Worm (Caenorhabditis elegans) whole organism, late embryonic: Measurements from ENCODE around the gene gcy-22.

Source experiments
- C08G9.2 ChIP-seq: sonication (generic microtip); optimal IDR thresholded peaks from 2 replicates; lab custom pipeline; 2016; ENCODE audit warnings: mild to moderate bottlenecking, missing genetic modification characterization, moderate library complexity, missing compliant biosample characterization
- C38D4.7 ChIP-seq: fragments of 200-800 bp; sonication (Bioruptor generic); optimal IDR thresholded peaks from 2 replicates; lab custom pipeline; 2018; ENCODE audit warnings: mild to moderate bottlenecking, missing genetic modification characterization, moderate library complexity, missing compliant biosample characterization
- F13H6.1 ChIP-seq: sonication (generic microtip); optimal IDR thresholded peaks from 2 replicates; lab custom pipeline; 2016; ENCODE audit warnings: missing genetic modification characterization, missing compliant biosample characterization
- K02D7.2 ChIP-seq: sonication (generic microtip); optimal IDR thresholded peaks from 2 replicates; lab custom pipeline; 2017; ENCODE audit warnings: mild to moderate bottlenecking, missing genetic modification characterization, missing compliant biosample characterization
- K09A11.1 ChIP-seq: sonication (generic microtip); optimal IDR thresholded peaks from 2 replicates; lab custom pipeline; 2017; ENCODE audit warnings: antibody characterized with exemption, mild to moderate bottlenecking, missing genetic modification characterization, missing compliant biosample characterization; ENCODE audit not compliant: insufficient read depth
- T23F11.4 ChIP-seq: fragments of 200-800 bp; sonication (Bioruptor generic); optimal IDR thresholded peaks from 2 replicates; lab custom pipeline; 2018; ENCODE audit warnings: mild to moderate bottlenecking, missing genetic modification characterization, missing compliant biosample characterization
- ahr-1 ChIP-seq: sonication (generic microtip); optimal IDR thresholded peaks from 2 replicates; lab custom pipeline; 2016; ENCODE audit warnings: missing genetic modification characterization, missing compliant biosample characterization
- ama-1 ChIP-seq: fragments of 150-350 bp; optimal IDR thresholded peaks from 2 replicates; lab custom pipeline; 2014
- ceh-14 ChIP-seq: sonication (generic microtip); optimal IDR thresholded peaks from 2 replicates; lab custom pipeline; 2016; ENCODE audit warnings: missing genotype, missing genetic modification characterization, missing compliant biosample characterization
- ceh-19 ChIP-seq: fragments of 200-800 bp; sonication (Bioruptor generic); optimal IDR thresholded peaks from 2 replicates; lab custom pipeline; 2018; ENCODE audit warnings: mild to moderate bottlenecking, missing genetic modification characterization, missing compliant biosample characterization
- ceh-2 ChIP-seq: sonication (generic microtip); optimal IDR thresholded peaks from 2 replicates; lab custom pipeline; 2016; ENCODE audit warnings: missing genotype, missing genetic modification characterization, missing compliant biosample characterization
- ceh-24 ChIP-seq: sonication (generic microtip); optimal IDR thresholded peaks from 2 replicates; lab custom pipeline; 2016; ENCODE audit warnings: mild to moderate bottlenecking, missing genetic modification characterization, missing compliant biosample characterization
- ceh-31 ChIP-seq: sonication (generic microtip); optimal IDR thresholded peaks from 2 replicates; lab custom pipeline; 2016; ENCODE audit warnings: missing genetic modification characterization, missing compliant biosample characterization
- ceh-34 ChIP-seq: sonication (generic microtip); optimal IDR thresholded peaks from 2 replicates; lab custom pipeline; 2016; ENCODE audit warnings: mild to moderate bottlenecking, missing genetic modification characterization, missing compliant biosample characterization
- ceh-45 ChIP-seq: fragments of 200-800 bp; sonication (Bioruptor generic); IDR thresholded peaks from 2 replicates; pipeline ENCODE4 v1.3.6; 2022; ENCODE audit warnings: missing genetic modification reagents, missing genetic modification characterization, missing compliant biosample characterization
- ceh-48 ChIP-seq: sonication (generic microtip); optimal IDR thresholded peaks from 2 replicates; lab custom pipeline; 2016; ENCODE audit warnings: missing genetic modification characterization, inconsistent platforms, missing compliant biosample characterization
- che-1 ChIP-seq: sonication (generic microtip); optimal IDR thresholded peaks from 2 replicates; lab custom pipeline; 2016; ENCODE audit warnings: mild to moderate bottlenecking, missing genetic modification characterization, missing compliant biosample characterization
- dmd-4 ChIP-seq: sonication (generic microtip); optimal IDR thresholded peaks from 2 replicates; lab custom pipeline; 2016; ENCODE audit warnings: borderline replicate concordance, missing genetic modification characterization, missing compliant biosample characterization
- dve-1 ChIP-seq: sonication (generic microtip); optimal IDR thresholded peaks from 2 replicates; lab custom pipeline; 2017; ENCODE audit warnings: antibody characterized with exemption, mild to moderate bottlenecking, missing genetic modification characterization, missing compliant biosample characterization
- elt-2 ChIP-seq: sonication (generic microtip); optimal IDR thresholded peaks from 2 replicates; lab custom pipeline; 2016; ENCODE audit warnings: missing genetic modification reagents, missing genetic modification characterization, missing compliant biosample characterization
- elt-4 ChIP-seq: sonication (generic microtip); optimal IDR thresholded peaks from 2 replicates; lab custom pipeline; 2016; ENCODE audit warnings: missing genetic modification characterization, missing compliant biosample characterization
- ets-4 ChIP-seq: sonication (generic microtip); optimal IDR thresholded peaks from 2 replicates; lab custom pipeline; 2016; ENCODE audit warnings: missing genetic modification characterization, missing compliant biosample characterization
- fkh-10 ChIP-seq: fragments of 150-350 bp; optimal IDR thresholded peaks from 2 replicates; lab custom pipeline; 2014; ENCODE audit warnings: missing biosample characterization, missing genetic modification reagents, missing genetic modification characterization
- fkh-6 ChIP-seq: sonication (generic microtip); optimal IDR thresholded peaks from 2 replicates; lab custom pipeline; 2016; ENCODE audit warnings: missing genetic modification characterization, missing compliant biosample characterization
- gmeb-2 ChIP-seq: sonication (generic microtip); optimal IDR thresholded peaks from 2 replicates; lab custom pipeline; 2016; ENCODE audit warnings: missing genetic modification characterization, inconsistent platforms, missing compliant biosample characterization
- hlh-30 ChIP-seq: sonication (generic microtip); optimal IDR thresholded peaks from 2 replicates; lab custom pipeline; 2017; ENCODE audit warnings: antibody characterized with exemption, missing genetic modification characterization, missing compliant biosample characterization; ENCODE audit not compliant: insufficient read depth
- hlh-6 ChIP-seq: sonication (generic microtip); optimal IDR thresholded peaks from 2 replicates; lab custom pipeline; 2016; ENCODE audit warnings: missing genotype, missing genetic modification characterization, missing compliant biosample characterization
- hlh-8 ChIP-seq: sonication (generic microtip); optimal IDR thresholded peaks from 2 replicates; lab custom pipeline; 2016; ENCODE audit warnings: missing genotype, missing genetic modification characterization, missing compliant biosample characterization
- lim-6 ChIP-seq: sonication (generic microtip); optimal IDR thresholded peaks from 2 replicates; lab custom pipeline; 2016; ENCODE audit warnings: missing genetic modification characterization, missing compliant biosample characterization
- madf-2 ChIP-seq: sonication (generic microtip); optimal IDR thresholded peaks from 2 replicates; lab custom pipeline; 2017; ENCODE audit warnings: missing genetic modification characterization, missing compliant biosample characterization
- nfya-1 ChIP-seq: sonication (generic microtip); optimal IDR thresholded peaks from 2 replicates; lab custom pipeline; 2017; ENCODE audit warnings: missing genetic modification characterization, mild to moderate bottlenecking, missing compliant biosample characterization, antibody characterized with exemption, moderate library complexity
- nhr-11 ChIP-seq: fragments of 150-350 bp; optimal IDR thresholded peaks from 2 replicates; lab custom pipeline; 2014; ENCODE audit warnings: missing biosample characterization, missing genetic modification characterization
- nhr-232 ChIP-seq: sonication (generic microtip); optimal IDR thresholded peaks from 2 replicates; lab custom pipeline; 2016; ENCODE audit warnings: missing genetic modification characterization, missing compliant biosample characterization
- pag-3 ChIP-seq: sonication (generic microtip); optimal IDR thresholded peaks from 2 replicates; lab custom pipeline; 2016; ENCODE audit warnings: missing compliant biosample characterization, missing genetic modification characterization, borderline replicate concordance
- pha-2 ChIP-seq: sonication (generic microtip); optimal IDR thresholded peaks from 2 replicates; lab custom pipeline; 2017; ENCODE audit warnings: mild to moderate bottlenecking, missing genetic modification characterization, missing compliant biosample characterization
- pqm-1 ChIP-seq: sonication (generic microtip); optimal IDR thresholded peaks from 2 replicates; lab custom pipeline; 2016; ENCODE audit warnings: missing genetic modification characterization, missing compliant biosample characterization
- ref-2 ChIP-seq: sonication (generic microtip); optimal IDR thresholded peaks from 2 replicates; lab custom pipeline; 2016; ENCODE audit warnings: missing genetic modification characterization, missing compliant biosample characterization
- rnt-1 ChIP-seq: sonication (generic microtip); optimal IDR thresholded peaks from 2 replicates; lab custom pipeline; 2016; ENCODE audit warnings: missing genetic modification characterization, missing compliant biosample characterization
- sdc-2 ChIP-seq: sonication (generic microtip); optimal IDR thresholded peaks from 2 replicates; lab custom pipeline; 2016; ENCODE audit warnings: missing genotype, missing genetic modification characterization, missing compliant biosample characterization
- sox-2 ChIP-seq: fragments of 200-800 bp; sonication (Bioruptor generic); IDR thresholded peaks from 2 replicates; pipeline ENCODE4 v1.3.6; 2022; ENCODE audit warnings: missing genetic modification reagents, missing genetic modification characterization, missing compliant biosample characterization
- tbx-7 ChIP-seq: sonication (generic microtip); optimal IDR thresholded peaks from 2 replicates; lab custom pipeline; 2016; ENCODE audit warnings: missing genotype, missing genetic modification characterization, missing compliant biosample characterization
- ttx-3 ChIP-seq: sonication (generic microtip); optimal IDR thresholded peaks from 2 replicates; lab custom pipeline; 2016; ENCODE audit warnings: missing genetic modification reagents, missing genetic modification characterization, missing compliant biosample characterization
- unc-55 ChIP-seq: sonication (generic microtip); optimal IDR thresholded peaks from 2 replicates; lab custom pipeline; 2017; ENCODE audit warnings: missing biosample characterization, missing genetic modification reagents, missing genetic modification characterization
- zip-5 ChIP-seq: sonication (generic microtip); optimal IDR thresholded peaks from 2 replicates; lab custom pipeline; 2016; ENCODE audit warnings: missing genetic modification characterization, missing compliant biosample characterization
- ztf-16 ChIP-seq: sonication (generic microtip); optimal IDR thresholded peaks from 2 replicates; lab custom pipeline; 2017; ENCODE audit warnings: missing genetic modification characterization, missing compliant biosample characterization

gcy-22 gene

DNA sequence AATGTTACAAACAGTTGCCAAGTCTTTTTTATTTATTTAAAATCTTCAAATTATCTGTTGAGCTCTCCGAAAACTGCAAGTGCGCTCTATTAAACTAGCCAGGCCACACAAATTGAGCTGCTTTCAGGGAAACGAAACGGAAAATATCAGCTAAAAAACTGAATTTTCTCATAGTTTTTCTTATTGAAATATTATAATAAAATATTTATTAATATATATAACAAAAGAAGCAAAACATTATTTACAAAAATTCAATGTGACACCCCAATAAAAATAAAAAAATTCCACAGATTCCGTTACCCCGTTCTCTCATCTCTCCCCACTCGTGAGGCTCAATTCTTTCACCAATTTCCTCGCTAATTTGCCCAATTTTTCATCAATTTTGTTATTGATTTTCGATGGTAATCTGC lies 7.7 kb upstream of the gcy-22 start (continued):
- no peak for TF ChIP-seq dmd-4 (tag; lab: Kevin White, UChicago)
- no peak for TF ChIP-seq K09A11.1
- peak; percentile 87 for TF ChIP-seq zip-5 (tag; lab: Kevin White, UChicago)
- no peak for TF ChIP-seq hlh-6 (tag; lab: Kevin White, UChicago)
- peak; percentile 23 for TF ChIP-seq tbx-7 (tag; lab: Kevin White, UChicago)
- peak; percentile 15 for TF ChIP-seq fkh-6
- peak; percentile 58 for TF ChIP-seq hlh-8 (tag; lab: Kevin White, UChicago)
- TF ChIP-seq sdc-2 (tag; lab: Kevin White, UChicago) = no peak
- TF ChIP-seq ceh-2 (tag; lab: Kevin White, UChicago) = no peak
- no peak for TF ChIP-seq unc-55 (GFP tag; lab: Kevin White, UChicago)
- TF ChIP-seq rnt-1 = no peak
- TF ChIP-seq gmeb-2 = no peak
- peak; percentile 61 for TF ChIP-seq ttx-3 (tag; lab: Kevin White, UChicago)
- TF ChIP-seq T23F11.4 (GFP tag; lab: Kevin White, UChicago) = no peak
- no peak for TF ChIP-seq pag-3 (tag; lab: Kevin White, UChicago)
- TF ChIP-seq che-1 = no peak
- no peak for TF ChIP-seq ama-1 (lab: Kevin White, UChicago)
- no peak for TF ChIP-seq ceh-45 (GFP tag; lab: Robert Waterston, UW)
- peak; percentile 65 for TF ChIP-seq elt-2 (tag; lab: Kevin White, UChicago)
- TF ChIP-seq madf-2 (tag; lab: Kevin White, UChicago) = no peak
- no peak for TF ChIP-seq F13H6.1 (tag; lab: Kevin White, UChicago)
- TF ChIP-seq ceh-19 = no peak
- TF ChIP-seq ets-4 = peak; percentile 43
- no peak for TF ChIP-seq ceh-24
- no peak for TF ChIP-seq lim-6 (tag; lab: Kevin White, UChicago)
- peak; percentile 64 for TF ChIP-seq ceh-48 (tag; lab: Kevin White, UChicago)
- TF ChIP-seq C38D4.7 = no peak
- peak; percentile 75 for TF ChIP-seq pha-2 (tag; lab: Kevin White, UChicago)
- no peak for TF ChIP-seq nfya-1
- peak; percentile 69 for TF ChIP-seq ahr-1 (tag; lab: Kevin White, UChicago)
- TF ChIP-seq ref-2 (tag; lab: Kevin White, UChicago) = no peak
- TF ChIP-seq nhr-232 = no peak
- no peak for TF ChIP-seq fkh-10 (GFP tag; lab: Kevin White, UChicago)
- no peak for TF ChIP-seq ztf-16 (tag; lab: Kevin White, UChicago)
- peak; percentile 72 for TF ChIP-seq ceh-31 (tag; lab: Kevin White, UChicago)
- TF ChIP-seq K02D7.2 (tag; lab: Kevin White, UChicago) = no peak
- no peak for TF ChIP-seq nhr-11 (tag; lab: Kevin White, UChicago)
- TF ChIP-seq dve-1 (tag; lab: Kevin White, UChicago) = no peak
- peak; percentile 1 for TF ChIP-seq ceh-34 (tag; lab: Kevin White, UChicago)
- no peak for TF ChIP-seq hlh-30 (tag; lab: Kevin White, UChicago)
- no peak for TF ChIP-seq sox-2
- TF ChIP-seq ceh-14 (tag; lab: Kevin White, UChicago) = peak; percentile 55
- no peak for TF ChIP-seq pqm-1 (tag; lab: Kevin White, UChicago)
- TF ChIP-seq C08G9.2 (tag; lab: Kevin White, UChicago) = peak; percentile 11

DNA sequence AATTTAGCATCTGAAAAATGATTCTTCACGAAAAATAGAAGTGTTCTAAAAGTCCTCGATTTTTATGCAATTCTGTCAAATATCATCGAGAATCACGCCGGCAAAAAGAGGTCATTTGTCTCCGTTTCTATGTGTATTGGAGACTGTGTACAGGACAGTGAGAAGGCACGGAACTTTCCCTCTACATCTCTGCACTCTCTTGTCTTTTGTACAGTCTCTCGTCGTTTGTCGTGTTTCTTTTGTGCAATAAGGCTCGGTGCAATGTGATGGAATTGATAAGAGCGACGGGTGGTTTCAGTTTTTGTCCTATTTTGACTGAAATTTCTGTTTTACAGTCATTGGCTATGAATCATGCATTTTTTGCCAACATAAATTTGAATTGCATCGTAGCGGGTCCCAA lies 7.0 kb upstream of the gcy-22 start:
- TF ChIP-seq che-1 = no peak
- TF ChIP-seq elt-2 (tag; lab: Kevin White, UChicago) = peak; percentile 18
- TF ChIP-seq elt-4 (tag; lab: Kevin White, UChicago) = no peak
